Fruit fly (Drosophila melanogaster) whole organism, embryonic: ENCODE measurements around the gene Dtg.

Experiments
- Awh ChIP-seq: fragments of 200-800 bp; sonication (Bioruptor generic); IDR thresholded peaks from 2 replicates; pipeline ENCODE4, ENCODE4 v1.3.6; 2022; ENCODE audit warnings: missing biosample characterization, missing genetic modification characterization
- B-H1 ChIP-seq: fragments of 200-800 bp; sonication (Bioruptor generic); IDR thresholded peaks from 3 replicates; pipeline ENCODE4 v1.3.6; 2022; ENCODE audit warnings: missing biosample characterization, missing genetic modification characterization
- Bteb2 ChIP-seq: fragments of 200-800 bp; sonication (Bioruptor generic); optimal IDR thresholded peaks from 2 replicates; lab custom pipeline; 2016; ENCODE audit warnings: missing biosample characterization, missing genetic modification characterization
- CG10267 ChIP-seq: fragments of 200-800 bp; sonication (Bioruptor generic); optimal IDR thresholded peaks from 2 replicates; lab custom pipeline; 2018; ENCODE audit warnings: missing biosample characterization, mild to moderate bottlenecking, missing genetic modification characterization, moderate library complexity
- CG10543 ChIP-seq: fragments of 200-800 bp; sonication (Bioruptor generic); optimal IDR thresholded peaks from 3 replicates; lab custom pipeline; 2017; ENCODE audit warnings: missing biosample characterization, mild to moderate bottlenecking, missing genetic modification characterization, moderate library complexity
- CG11247 ChIP-seq: fragments of 200-800 bp; sonication (Bioruptor generic); IDR thresholded peaks from 2 replicates; pipeline ENCODE4 v1.3.6; 2022; ENCODE audit warnings: missing biosample characterization, missing genetic modification characterization
- CG11456 ChIP-seq: fragments of 200-800 bp; sonication (Bioruptor generic); IDR thresholded peaks from 3 replicates; pipeline ENCODE4 v1.3.6; 2022; ENCODE audit warnings: missing biosample characterization, missing genetic modification characterization
- CG12155 ChIP-seq: fragments of 200-800 bp; sonication (Bioruptor generic); optimal IDR thresholded peaks from 3 replicates; lab custom pipeline; 2016; ENCODE audit warnings: missing biosample characterization, missing genetic modification characterization
- CG12391 ChIP-seq: fragments of 200-800 bp; sonication (Bioruptor generic); optimal IDR thresholded peaks from 3 replicates; lab custom pipeline; 2018; ENCODE audit warnings: missing biosample characterization, mild to moderate bottlenecking, missing genetic modification characterization, moderate library complexity
- CG1603 ChIP-seq: fragments of 200-800 bp; sonication (Bioruptor generic); optimal IDR thresholded peaks from 2 replicates; lab custom pipeline; 2019; ENCODE audit warnings: missing biosample characterization, mild to moderate bottlenecking, missing genetic modification characterization, moderate library complexity
- CG16813 ChIP-seq: fragments of 200-800 bp; sonication (Bioruptor generic); IDR thresholded peaks from 3 replicates; pipeline ENCODE4 v1.3.6; 2022; ENCODE audit warnings: missing biosample characterization, missing genetic modification characterization; ENCODE audit not compliant: partially characterized antibody
- CG17328 ChIP-seq: fragments of 200-800 bp; sonication (Bioruptor generic); IDR thresholded peaks from 2 replicates; pipeline ENCODE4 v1.3.6; 2022; ENCODE audit warnings: missing biosample characterization, missing genetic modification characterization
- CG17829 ChIP-seq: fragments of 200-800 bp; optimal IDR thresholded peaks from 2 replicates; lab custom pipeline; 2019; ENCODE audit warnings: missing biosample characterization, mild to moderate bottlenecking, missing genetic modification characterization, moderate library complexity
- CG17912 ChIP-seq: fragments of 200-800 bp; sonication (Bioruptor generic); optimal IDR thresholded peaks from 2 replicates; lab custom pipeline; 2018; ENCODE audit warnings: missing biosample characterization, mild to moderate bottlenecking, missing genetic modification characterization
- CG18619 ChIP-seq: fragments of 200-800 bp; sonication (Bioruptor generic); optimal IDR thresholded peaks from 3 replicates; lab custom pipeline; 2017; ENCODE audit warnings: missing biosample characterization, mild to moderate bottlenecking, missing genetic modification characterization
- CG2678 ChIP-seq: fragments of 200-800 bp; sonication (Bioruptor generic); optimal IDR thresholded peaks from 3 replicates; lab custom pipeline; 2019; ENCODE audit warnings: missing biosample characterization, mild to moderate bottlenecking, missing genetic modification characterization, moderate library complexity
- CG31388 ChIP-seq: fragments of 200-800 bp; sonication (Bioruptor generic); optimal IDR thresholded peaks from 2 replicates; lab custom pipeline; 2016; ENCODE audit warnings: missing biosample characterization, missing genetic modification characterization
- CG31441 ChIP-seq: fragments of 200-800 bp; sonication (Bioruptor generic); IDR thresholded peaks from 2 replicates; pipeline ENCODE4 v1.3.6; 2022; ENCODE audit warnings: missing biosample characterization, missing genetic modification characterization
- CG3838 ChIP-seq: fragments of 200-800 bp; sonication (Bioruptor generic); optimal IDR thresholded peaks from 3 replicates; lab custom pipeline; 2016; ENCODE audit warnings: missing biosample characterization, missing genetic modification characterization
- CG3995 ChIP-seq: fragments of 200-800 bp; sonication (Bioruptor generic); optimal IDR thresholded peaks from 3 replicates; lab custom pipeline; 2016; ENCODE audit warnings: missing biosample characterization, missing genetic modification characterization
- CG6689 ChIP-seq: fragments of 200-800 bp; sonication (Bioruptor generic); IDR thresholded peaks from 2 replicates; pipeline ENCODE4 v1.3.6; 2022; ENCODE audit warnings: missing biosample characterization, missing genetic modification characterization
- CG8359 ChIP-seq: fragments of 200-800 bp; sonication (Bioruptor generic); optimal IDR thresholded peaks from 2 replicates; lab custom pipeline; 2017; ENCODE audit warnings: missing biosample characterization, mild to moderate bottlenecking, missing genetic modification characterization, borderline replicate concordance
- CG8944 ChIP-seq: fragments of 200-800 bp; sonication (Bioruptor generic); optimal IDR thresholded peaks from 3 replicates; lab custom pipeline; 2016; ENCODE audit warnings: missing biosample characterization, missing genetic modification characterization
- CHES-1-like ChIP-seq: fragments of 200-800 bp; sonication (Bioruptor generic); optimal IDR thresholded peaks from 2 replicates; lab custom pipeline; 2016; ENCODE audit warnings: missing biosample characterization, missing genetic modification characterization
- Dref ChIP-seq: fragments of 200-800 bp; sonication (Bioruptor generic); IDR thresholded peaks from 2 replicates; pipeline ENCODE4 v1.3.6; 2022; ENCODE audit warnings: missing biosample characterization, missing genetic modification characterization
- Gsc ChIP-seq: fragments of 200-800 bp; sonication (Bioruptor generic); IDR thresholded peaks from 2 replicates; pipeline ENCODE4 v1.3.6; 2022; ENCODE audit warnings: missing biosample characterization, missing genetic modification characterization
- Hand ChIP-seq: fragments of 200-800 bp; sonication (Bioruptor generic); optimal IDR thresholded peaks from 2 replicates; lab custom pipeline; 2017; ENCODE audit warnings: mild to moderate bottlenecking, missing biosample characterization, missing genetic modification reagents, missing genetic modification characterization
- Hr3 ChIP-seq: fragments of 200-800 bp; sonication (Bioruptor generic); optimal IDR thresholded peaks from 3 replicates; lab custom pipeline; 2016; ENCODE audit warnings: missing biosample characterization, missing genetic modification characterization
- Nf-YB ChIP-seq: fragments of 200-800 bp; sonication (Bioruptor generic); optimal IDR thresholded peaks from 3 replicates; lab custom pipeline; 2019; ENCODE audit warnings: missing biosample characterization, mild to moderate bottlenecking, missing genetic modification characterization, moderate library complexity
- Oli ChIP-seq: fragments of 200-800 bp; sonication (Bioruptor generic); optimal IDR thresholded peaks from 2 replicates; lab custom pipeline; 2018; ENCODE audit warnings: missing biosample characterization, mild to moderate bottlenecking, missing genetic modification characterization, moderate library complexity
- Optix ChIP-seq: fragments of 200-800 bp; sonication (Bioruptor generic); IDR thresholded peaks from 3 replicates; pipeline ENCODE4 v1.3.6; 2022; ENCODE audit warnings: missing biosample characterization, missing genetic modification characterization
- Spps ChIP-seq: fragments of 200-800 bp; sonication (Bioruptor generic); optimal IDR thresholded peaks from 2 replicates; lab custom pipeline; 2018; ENCODE audit warnings: missing biosample characterization, mild to moderate bottlenecking, missing genetic modification characterization
- aop ChIP-seq: fragments of 200-800 bp; sonication (Bioruptor generic); IDR thresholded peaks from 2 replicates; pipeline ENCODE4 v1.3.6; 2022; ENCODE audit warnings: missing biosample characterization, missing genetic modification characterization
- corto ChIP-seq: fragments of 200-800 bp; sonication (Bioruptor generic); optimal IDR thresholded peaks from 2 replicates; lab custom pipeline; 2016; ENCODE audit warnings: missing biosample characterization, mild to moderate bottlenecking, missing genetic modification characterization, moderate library complexity
- croc ChIP-seq: fragments of 200-800 bp; sonication (Bioruptor generic); conservative IDR thresholded peaks from 3 replicates; pipeline ENCODE4 v1.3.6; 2022; ENCODE audit warnings: missing biosample characterization, missing genetic modification characterization
- disco-r ChIP-seq: fragments of 200-800 bp; sonication (Bioruptor generic); optimal IDR thresholded peaks from 2 replicates; lab custom pipeline; 2016; ENCODE audit warnings: missing biosample characterization, missing genetic modification characterization
- esg ChIP-seq: fragments of 200-800 bp; sonication (Bioruptor generic); conservative IDR thresholded peaks from 2 replicates; pipeline ENCODE4 v1.3.6; 2022; ENCODE audit warnings: missing biosample characterization, missing genetic modification characterization
- grn ChIP-seq: fragments of 200-800 bp; sonication (Bioruptor generic); optimal IDR thresholded peaks from 3 replicates; lab custom pipeline; 2017; ENCODE audit warnings: missing biosample characterization, missing genetic modification characterization
- ind ChIP-seq: fragments of 200-800 bp; sonication (Bioruptor generic); optimal IDR thresholded peaks from 3 replicates; lab custom pipeline; 2016; ENCODE audit warnings: missing biosample characterization, missing genetic modification characterization
- insv ChIP-seq, 2 experiments: fragments of 200-800 bp; sonication (Bioruptor generic); optimal IDR thresholded peaks; 3 replicates each; lab custom pipeline; 2016 to 2018; ENCODE audit warnings: missing biosample characterization in 2 of 2, missing genetic modification characterization in 2 of 2
- kni ChIP-seq: fragments of 200-800 bp; sonication (Bioruptor generic); optimal IDR thresholded peaks from 3 replicates; lab custom pipeline; 2017; ENCODE audit warnings: mild to moderate bottlenecking, missing biosample characterization, missing genetic modification reagents, missing genetic modification characterization
- nerfin-2 ChIP-seq: fragments of 200-800 bp; sonication (Bioruptor generic); IDR thresholded peaks from 2 replicates; pipeline ENCODE4 v1.3.6; 2022; ENCODE audit warnings: missing biosample characterization, missing genetic modification characterization; ENCODE audit not compliant: partially characterized antibody
- nom ChIP-seq: fragments of 200-800 bp; sonication (Bioruptor generic); optimal IDR thresholded peaks from 2 replicates; lab custom pipeline; 2017; ENCODE audit warnings: missing biosample characterization, missing genetic modification characterization, mild to moderate bottlenecking, moderate library complexity, missing genetic modification reagents
- onecut ChIP-seq: fragments of 200-800 bp; sonication (Bioruptor generic); IDR thresholded peaks from 2 replicates; pipeline ENCODE4 v1.3.6; 2022; ENCODE audit warnings: missing biosample characterization, missing genetic modification characterization
- org-1 ChIP-seq: fragments of 200-800 bp; sonication (Bioruptor generic); optimal IDR thresholded peaks from 2 replicates; lab custom pipeline; 2017; ENCODE audit warnings: missing biosample characterization, missing genetic modification characterization
- pita ChIP-seq: fragments of 200-800 bp; sonication (Bioruptor generic); optimal IDR thresholded peaks from 2 replicates; lab custom pipeline; 2017; ENCODE audit warnings: missing biosample characterization, mild to moderate bottlenecking, missing genetic modification characterization
- sima ChIP-seq: fragments of 200-800 bp; sonication (Bioruptor generic); optimal IDR thresholded peaks from 2 replicates; lab custom pipeline; 2016; ENCODE audit warnings: missing biosample characterization, missing genetic modification characterization
- slbo ChIP-seq: fragments of 200-800 bp; sonication (Bioruptor generic); IDR thresholded peaks from 2 replicates; pipeline ENCODE4 v1.3.6; 2022; ENCODE audit warnings: missing biosample characterization, missing genetic modification characterization
- sug ChIP-seq: fragments of 200-800 bp; optimal IDR thresholded peaks from 2 replicates; lab custom pipeline; 2019; ENCODE audit warnings: missing biosample characterization, mild to moderate bottlenecking, missing genetic modification characterization, moderate library complexity
- tin ChIP-seq: fragments of 200-800 bp; sonication (Bioruptor generic); optimal IDR thresholded peaks from 3 replicates; lab custom pipeline; 2016; ENCODE audit warnings: missing biosample characterization, missing genetic modification characterization
- twi ChIP-seq: fragments of 200-800 bp; optimal IDR thresholded peaks from 2 replicates; lab custom pipeline; 2019; ENCODE audit warnings: missing biosample characterization, mild to moderate bottlenecking, missing genetic modification characterization, moderate library complexity
- yki ChIP-seq: fragments of >200 bp; optimal IDR thresholded peaks from 3 replicates; lab custom pipeline; 2018

The Dtg gene

DNA sequence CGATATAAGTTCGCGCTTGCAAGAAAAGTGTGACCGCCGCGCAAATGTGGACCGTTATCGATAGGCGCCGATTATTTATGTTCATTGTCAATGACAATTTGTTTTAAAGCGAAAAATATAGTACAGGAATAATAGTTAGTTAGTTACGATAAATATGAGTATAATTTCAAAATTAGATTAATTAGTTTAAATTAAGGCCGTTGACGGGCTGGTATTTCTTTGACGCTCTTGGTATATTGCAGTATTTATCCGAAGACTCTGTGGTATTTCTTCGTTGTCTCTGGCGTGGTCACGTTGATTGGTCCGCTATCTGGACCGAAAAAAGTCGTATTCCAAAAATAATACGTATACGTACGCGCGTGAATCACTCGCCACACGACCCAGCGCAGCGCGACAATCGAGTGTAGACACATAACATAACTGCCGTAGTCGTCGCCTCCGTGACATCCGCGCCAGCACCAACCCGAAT, 49.7 kb downstream of the Dtg start (continued):
- TF ChIP-seq disco-r (no peak), twi (tag; lab: Kevin White, UChicago) (no peak), nerfin-2 (GFP tag; lab: Robert Waterston, UW) (no peak), Nf-YB (GFP tag; lab: Kevin White, UChicago) (no peak), slbo (GFP tag; lab: Robert Waterston, UW) (no peak), CG17328 (GFP tag; lab: Robert Waterston, UW) (no peak), CG11247 (GFP tag; lab: Robert Waterston, UW) (no peak), CG6689 (GFP tag; lab: Robert Waterston, UW) (no peak), ind (GFP tag; lab: Kevin White, UChicago) (no peak), CG17829 (tag; lab: Kevin White, UChicago) (peak; percentile 28), Awh (GFP tag; lab: Robert Waterston, UW) (no peak), Optix (GFP tag; lab: Robert Waterston, UW) (no peak), CG3838 (GFP tag; lab: Kevin White, UChicago) (no peak), sima (GFP tag; lab: Kevin White, UChicago) (no peak), CG31388 (GFP tag; lab: Kevin White, UChicago) (no peak), corto (GFP tag; lab: Kevin White, UChicago) (no peak), grn (GFP tag; lab: Kevin White, UChicago) (no peak), insv (GFP tag; optimal IDR thresholded peaks at IDR 0.05; lab: Kevin White, UChicago) (no peak), org-1 (GFP tag; lab: Kevin White, UChicago) (no peak), yki (lab: Kevin White, UChicago) (no peak), CG8359 (GFP tag; lab: Kevin White, UChicago) (no peak), esg (GFP tag; lab: Robert Waterston, UW) (no peak), CHES-1-like (GFP tag; lab: Kevin White, UChicago) (no peak), tin (GFP tag; lab: Kevin White, UChicago) (no peak), CG3995 (GFP tag; lab: Kevin White, UChicago) (no peak), Spps (tag; lab: Kevin White, UChicago) (no peak), CG17912 (GFP tag; lab: Kevin White, UChicago) (no peak), Bteb2 (GFP tag; lab: Kevin White, UChicago) (no peak), B-H1 (GFP tag; lab: Robert Waterston, UW) (no peak), Oli (no peak), kni (GFP tag; lab: Kevin White, UChicago) (no peak), aop (no peak), CG10543 (GFP tag; lab: Kevin White, UChicago) (peak; percentile 16), sug (no peak), pita (no peak), nom (GFP tag; lab: Kevin White, UChicago) (peak; percentile 40), CG16813 (peak; percentile 68), Gsc (GFP tag; lab: Robert Waterston, UW) (no peak), CG12155 (GFP tag; lab: Kevin White, UChicago) (peak; percentile 19), Dref (peak; percentile 79), CG10267 (peak; percentile 59), CG2678 (no peak), Hr3 (GFP tag; lab: Kevin White, UChicago) (no peak), CG8944 (no peak), onecut (GFP tag; lab: Robert Waterston, UW) (no peak), Hand (no peak), CG31441 (no peak), CG1603 (no peak), CG11456 (no peak), CG12391 (tag; lab: Kevin White, UChicago) (peak; percentile 42), croc (no peak), CG18619 (no peak)
